Worm (Caenorhabditis elegans) whole organism, L3 larva: ENCODE results near the gene npr-4.

Source experiments
- aly-2 ChIP-seq: fragments of 150-350 bp; optimal IDR thresholded peaks from 2 replicates; lab custom pipeline; 2014; ENCODE audit warnings: missing biosample characterization, missing genetic modification characterization
- ama-1 ChIP-seq: fragments of 150-350 bp; optimal IDR thresholded peaks from 2 replicates; lab custom pipeline; 2018
- eor-1 ChIP-seq, 2 experiments: fragments of 150-350 bp; optimal IDR thresholded peaks; 2 replicates each; lab custom pipeline; 2014 to 2018; ENCODE audit warnings: missing biosample characterization in 2 of 2, missing genetic modification characterization in 2 of 2
- fos-1 ChIP-seq: fragments of 150-350 bp; optimal IDR thresholded peaks from 2 replicates; lab custom pipeline; 2014; ENCODE audit warnings: missing biosample characterization, missing genetic modification characterization
- lin-39 ChIP-seq: fragments of 150-350 bp; optimal IDR thresholded peaks from 2 replicates; lab custom pipeline; 2018; ENCODE audit warnings: missing biosample characterization, missing genetic modification reagents, missing genetic modification characterization
- nhr-237 ChIP-seq: fragments of 150-350 bp; optimal IDR thresholded peaks from 2 replicates; lab custom pipeline; 2014; ENCODE audit warnings: missing biosample characterization, missing genetic modification characterization
- nhr-25 ChIP-seq: sonication (generic microtip); optimal IDR thresholded peaks from 2 replicates; lab custom pipeline; 2017; ENCODE audit warnings: missing biosample characterization, missing genetic modification characterization
- nhr-77 ChIP-seq: fragments of 150-350 bp; optimal IDR thresholded peaks from 2 replicates; lab custom pipeline; 2014; ENCODE audit warnings: missing biosample characterization, missing genetic modification characterization
- zag-1 ChIP-seq: fragments of 150-350 bp; optimal IDR thresholded peaks from 2 replicates; lab custom pipeline; 2014; ENCODE audit warnings: missing biosample characterization, missing genetic modification characterization

- no peak for TF ChIP-seq lin-39
- no peak for TF ChIP-seq fos-1 (tag; lab: Kevin White, UChicago)
- TF ChIP-seq nhr-25 (tag; lab: Kevin White, UChicago): no peak
- TF ChIP-seq eor-1 (tag; optimal IDR thresholded peaks at IDR 0.05; lab: Kevin White, UChicago): no peak
- TF ChIP-seq nhr-77 (tag; lab: Kevin White, UChicago): no peak
- TF ChIP-seq ama-1: no peak
- TF ChIP-seq aly-2 (tag; lab: Kevin White, UChicago): no peak
- TF ChIP-seq zag-1 (tag; lab: Kevin White, UChicago): no peak
- TF ChIP-seq nhr-237 (tag; lab: Kevin White, UChicago): no peak
Observed at ce11 chrX:12538794-12539193, 12.7 kb downstream of the npr-4 start.
